Fruit fly (Drosophila melanogaster) whole organism, embryonic: ENCODE measurements around the gene Zw.
A peak's percentile ranks its signal among the peaks of the same experiment; 100 is the strongest.

Source experiments
- Adf1 ChIP-seq: fragments of 200-800 bp; sonication (Bioruptor generic); IDR thresholded peaks from 2 replicates; pipeline ENCODE4 v1.3.6; 2022; ENCODE audit warnings: missing biosample characterization, missing genetic modification characterization
- CG1024 ChIP-seq: fragments of 200-800 bp; sonication (Bioruptor generic); IDR thresholded peaks from 2 replicates; pipeline ENCODE4 v1.3.6; 2022; ENCODE audit warnings: missing biosample characterization, missing genetic modification characterization
- CG12071 ChIP-seq: fragments of 200-800 bp; sonication (Bioruptor generic); optimal IDR thresholded peaks from 3 replicates; lab custom pipeline; 2018; ENCODE audit warnings: missing biosample characterization, mild to moderate bottlenecking, missing genetic modification characterization
- CG14014 ChIP-seq: fragments of 200-800 bp; sonication (Bioruptor generic); IDR thresholded peaks from 2 replicates; pipeline ENCODE4 v1.3.6; 2022; ENCODE audit warnings: missing biosample characterization, missing genetic modification characterization
- CG14965 ChIP-seq: fragments of 200-800 bp; sonication (Bioruptor generic); optimal IDR thresholded peaks from 2 replicates; lab custom pipeline; 2016; ENCODE audit warnings: missing biosample characterization, missing genetic modification characterization, borderline replicate concordance
- CG15479 ChIP-seq: fragments of 200-800 bp; sonication (Bioruptor generic); optimal IDR thresholded peaks from 3 replicates; lab custom pipeline; 2019; ENCODE audit warnings: missing biosample characterization, mild to moderate bottlenecking, missing genetic modification characterization, moderate library complexity
- CG1832 ChIP-seq: fragments of 200-800 bp; sonication (Bioruptor generic); optimal IDR thresholded peaks from 2 replicates; lab custom pipeline; 2017; ENCODE audit warnings: missing biosample characterization, mild to moderate bottlenecking, missing genetic modification characterization, inconsistent platforms
- CG18476 ChIP-seq: fragments of 200-800 bp; sonication (Bioruptor generic); optimal IDR thresholded peaks from 2 replicates; lab custom pipeline; 2016; ENCODE audit warnings: missing biosample characterization, mild to moderate bottlenecking, missing genetic modification characterization
- CG2712 ChIP-seq: fragments of 200-800 bp; optimal IDR thresholded peaks from 3 replicates; lab custom pipeline; 2019; ENCODE audit warnings: missing biosample characterization, mild to moderate bottlenecking, missing genetic modification characterization, moderate library complexity
- CG2889 ChIP-seq: fragments of 200-800 bp; sonication (Bioruptor generic); IDR thresholded peaks from 3 replicates; pipeline ENCODE4 v1.3.6; 2022; ENCODE audit warnings: missing biosample characterization, missing genetic modification characterization
- CG31388 ChIP-seq: fragments of 200-800 bp; sonication (Bioruptor generic); optimal IDR thresholded peaks from 2 replicates; lab custom pipeline; 2016; ENCODE audit warnings: missing biosample characterization, missing genetic modification characterization
- CG31441 ChIP-seq: fragments of 200-800 bp; sonication (Bioruptor generic); IDR thresholded peaks from 2 replicates; pipeline ENCODE4 v1.3.6; 2022; ENCODE audit warnings: missing biosample characterization, missing genetic modification characterization
- CG32767 ChIP-seq: fragments of 200-800 bp; sonication (Bioruptor generic); IDR thresholded peaks from 2 replicates; pipeline ENCODE4 v1.3.6; 2022; ENCODE audit warnings: missing biosample characterization, missing genetic modification characterization
- CG34422 ChIP-seq: fragments of 200-800 bp; sonication (Bioruptor generic); IDR thresholded peaks from 3 replicates; pipeline ENCODE4 v1.3.6; 2022; ENCODE audit warnings: missing biosample characterization, missing genetic modification characterization
- CG43689 ChIP-seq: fragments of 200-800 bp; sonication (Bioruptor generic); IDR thresholded peaks from 2 replicates; pipeline ENCODE4 v1.3.6; 2022; ENCODE audit warnings: missing biosample characterization, missing genetic modification characterization
- CG6272 ChIP-seq: fragments of 200-800 bp; sonication (Bioruptor generic); IDR thresholded peaks from 2 replicates; pipeline ENCODE4 v1.3.6; 2022; ENCODE audit warnings: missing biosample characterization, missing genetic modification characterization
- CG6689 ChIP-seq: fragments of 200-800 bp; sonication (Bioruptor generic); IDR thresholded peaks from 2 replicates; pipeline ENCODE4 v1.3.6; 2022; ENCODE audit warnings: missing biosample characterization, missing genetic modification characterization
- CG6765 ChIP-seq: fragments of 200-800 bp; sonication (Bioruptor generic); optimal IDR thresholded peaks from 3 replicates; lab custom pipeline; 2017; ENCODE audit warnings: missing biosample characterization, mild to moderate bottlenecking, missing genetic modification characterization
- CG8281 ChIP-seq: fragments of 200-800 bp; sonication (Bioruptor generic); optimal IDR thresholded peaks from 2 replicates; lab custom pipeline; 2018; ENCODE audit warnings: missing biosample characterization, mild to moderate bottlenecking, missing genetic modification characterization, moderate library complexity
- CG8290 ChIP-seq, 3 experiments: fragments of 200-800 bp; sonication (Bioruptor generic); optimal IDR thresholded peaks; 2 replicates each; lab custom pipeline; 2016 to 2019; ENCODE audit warnings: missing biosample characterization in 3 of 3, missing genetic modification characterization in 3 of 3, mild to moderate bottlenecking in 2 of 3, moderate library complexity in 1 of 3
- CG8388 ChIP-seq: fragments of 200-800 bp; sonication (Bioruptor generic); optimal IDR thresholded peaks from 2 replicates; lab custom pipeline; 2019; ENCODE audit warnings: missing biosample characterization, mild to moderate bottlenecking, missing genetic modification characterization, moderate library complexity
- CG8924 ChIP-seq: fragments of 200-800 bp; optimal IDR thresholded peaks from 3 replicates; lab custom pipeline; 2019; ENCODE audit warnings: missing biosample characterization, mild to moderate bottlenecking, missing genetic modification characterization, moderate library complexity
- Hr3 ChIP-seq: fragments of 200-800 bp; sonication (Bioruptor generic); optimal IDR thresholded peaks from 3 replicates; lab custom pipeline; 2016; ENCODE audit warnings: missing biosample characterization, missing genetic modification characterization
- NfI ChIP-seq: fragments of 200-800 bp; sonication (Bioruptor generic); optimal IDR thresholded peaks from 3 replicates; lab custom pipeline; 2018; ENCODE audit warnings: missing biosample characterization, mild to moderate bottlenecking, missing genetic modification characterization, moderate library complexity
- Ptx1 ChIP-seq: fragments of 200-800 bp; sonication (Bioruptor generic); IDR thresholded peaks from 2 replicates; pipeline ENCODE4 v1.3.6; 2022; ENCODE audit warnings: missing biosample characterization, missing genetic modification characterization
- Sry-β ChIP-seq: fragments of 200-800 bp; sonication (Bioruptor generic); optimal IDR thresholded peaks from 2 replicates; lab custom pipeline; 2018; ENCODE audit warnings: missing biosample characterization, mild to moderate bottlenecking, missing genetic modification characterization, moderate library complexity
- Xrp1 ChIP-seq: fragments of 200-800 bp; sonication (Bioruptor generic); IDR thresholded peaks from 2 replicates; pipeline ENCODE4 v1.3.6; 2022; ENCODE audit warnings: missing biosample characterization, missing genetic modification characterization
- ac ChIP-seq: fragments of 200-800 bp; sonication (Bioruptor generic); optimal IDR thresholded peaks from 3 replicates; lab custom pipeline; 2017; ENCODE audit warnings: missing biosample characterization, mild to moderate bottlenecking, missing genetic modification characterization
- ara ChIP-seq: fragments of 200-800 bp; sonication (Bioruptor generic); IDR thresholded peaks from 2 replicates; pipeline ENCODE4 v1.3.6; 2022; ENCODE audit warnings: missing biosample characterization, missing genetic modification characterization
- ash1 ChIP-seq: fragments of 200-800 bp; sonication (Bioruptor generic); optimal IDR thresholded peaks from 2 replicates; lab custom pipeline; 2018; ENCODE audit warnings: missing biosample characterization, mild to moderate bottlenecking, missing genetic modification characterization
- az2 ChIP-seq: fragments of 200-800 bp; sonication (Bioruptor generic); optimal IDR thresholded peaks from 3 replicates; lab custom pipeline; 2016; ENCODE audit warnings: missing biosample characterization, missing genetic modification characterization
- bigmax ChIP-seq: fragments of 200-800 bp; sonication (Bioruptor generic); optimal IDR thresholded peaks from 2 replicates; lab custom pipeline; 2018; ENCODE audit warnings: missing biosample characterization, mild to moderate bottlenecking, missing genetic modification characterization
- cad ChIP-seq: fragments of >200 bp; optimal IDR thresholded peaks from 2 replicates; lab custom pipeline; 2017; ENCODE audit warnings: missing biosample characterization, missing genetic modification characterization
- chm ChIP-seq: fragments of 200-800 bp; sonication (Bioruptor generic); IDR thresholded peaks from 2 replicates; pipeline ENCODE4 v1.3.6; 2022; ENCODE audit warnings: missing biosample characterization, missing genetic modification characterization
- da ChIP-seq: fragments of 200-800 bp; sonication (Bioruptor generic); optimal IDR thresholded peaks from 2 replicates; lab custom pipeline; 2016; ENCODE audit warnings: missing biosample characterization, missing genetic modification characterization
- dati ChIP-seq: fragments of 200-800 bp; sonication (Bioruptor generic); IDR thresholded peaks from 2 replicates; pipeline ENCODE4 v1.3.6; 2022; ENCODE audit warnings: missing biosample characterization, missing genetic modification characterization
- emc ChIP-seq: fragments of 200-800 bp; sonication (Bioruptor generic); optimal IDR thresholded peaks from 2 replicates; lab custom pipeline; 2016; ENCODE audit warnings: missing biosample characterization, missing genetic modification characterization
- eve ChIP-seq, 2 experiments: fragments of >200 bp; optimal IDR thresholded peaks; 2 replicates each; lab custom pipeline; 2017; ENCODE audit warnings: missing biosample characterization in 2 of 2, missing genetic modification characterization in 2 of 2
- gsb-n ChIP-seq: fragments of 200-800 bp; sonication (Bioruptor generic); optimal IDR thresholded peaks from 3 replicates; lab custom pipeline; 2018; ENCODE audit warnings: missing biosample characterization, mild to moderate bottlenecking, missing genetic modification characterization
- gt ChIP-seq: fragments of 200-800 bp; sonication (Bioruptor generic); IDR thresholded peaks from 2 replicates; pipeline ENCODE4 v1.3.6; 2022; ENCODE audit warnings: missing biosample characterization, missing genetic modification characterization
- jigr1 ChIP-seq: fragments of 200-800 bp; sonication (Bioruptor generic); IDR thresholded peaks from 3 replicates; pipeline ENCODE4 v1.3.6; 2022; ENCODE audit warnings: missing biosample characterization, missing genetic modification characterization
- lov ChIP-seq, 2 experiments: fragments of 200-800 bp in 1 of 2; fragments of >200 bp in 1 of 2; sonication (Bioruptor generic) in 1 of 2; IDR thresholded peaks in 1 of 2; optimal IDR thresholded peaks in 1 of 2; 2 replicates in 1 of 2; 3 replicates in 1 of 2; pipeline versions ENCODE4 v1.3.6 to Lab custom; 2017 to 2022; ENCODE audit warnings: missing biosample characterization in 1 of 2, missing genetic modification characterization in 1 of 2
- luna ChIP-seq: fragments of 200-800 bp; sonication (Bioruptor generic); optimal IDR thresholded peaks from 2 replicates; lab custom pipeline; 2016; ENCODE audit warnings: missing biosample characterization, missing genetic modification characterization
- odd ChIP-seq: fragments of 200-800 bp; sonication (Bioruptor generic); optimal IDR thresholded peaks from 2 replicates; lab custom pipeline; 2017; ENCODE audit warnings: missing biosample characterization, mild to moderate bottlenecking, missing genetic modification characterization
- pfk ChIP-seq: fragments of 200-800 bp; sonication (Bioruptor generic); optimal IDR thresholded peaks from 2 replicates; lab custom pipeline; 2018; ENCODE audit warnings: missing biosample characterization, mild to moderate bottlenecking, missing genetic modification characterization, moderate library complexity
- pum ChIP-seq: fragments of 200-800 bp; sonication (Bioruptor generic); optimal IDR thresholded peaks from 2 replicates; lab custom pipeline; 2016; ENCODE audit warnings: missing biosample characterization, missing genetic modification characterization
- sens ChIP-seq: fragments of 200-800 bp; sonication (Bioruptor generic); peaks from one replicate; lab custom pipeline; 2016; ENCODE audit warnings: missing biosample characterization, missing genetic modification characterization
- sim ChIP-seq: fragments of 200-800 bp; sonication (Bioruptor generic); IDR thresholded peaks from 2 replicates; pipeline ENCODE4 v1.3.6; 2022; ENCODE audit warnings: missing biosample characterization, missing genetic modification characterization
- stc ChIP-seq: fragments of 200-800 bp; sonication (Bioruptor generic); IDR thresholded peaks from 2 replicates; pipeline ENCODE4 v1.3.6; 2022; ENCODE audit warnings: missing biosample characterization, missing genetic modification characterization
- tup ChIP-seq: fragments of 200-800 bp; sonication (Bioruptor generic); optimal IDR thresholded peaks from 2 replicates; lab custom pipeline; 2016; ENCODE audit warnings: missing biosample characterization, mild to moderate bottlenecking, missing genetic modification characterization, moderate library complexity

Gene Zw

DNA sequence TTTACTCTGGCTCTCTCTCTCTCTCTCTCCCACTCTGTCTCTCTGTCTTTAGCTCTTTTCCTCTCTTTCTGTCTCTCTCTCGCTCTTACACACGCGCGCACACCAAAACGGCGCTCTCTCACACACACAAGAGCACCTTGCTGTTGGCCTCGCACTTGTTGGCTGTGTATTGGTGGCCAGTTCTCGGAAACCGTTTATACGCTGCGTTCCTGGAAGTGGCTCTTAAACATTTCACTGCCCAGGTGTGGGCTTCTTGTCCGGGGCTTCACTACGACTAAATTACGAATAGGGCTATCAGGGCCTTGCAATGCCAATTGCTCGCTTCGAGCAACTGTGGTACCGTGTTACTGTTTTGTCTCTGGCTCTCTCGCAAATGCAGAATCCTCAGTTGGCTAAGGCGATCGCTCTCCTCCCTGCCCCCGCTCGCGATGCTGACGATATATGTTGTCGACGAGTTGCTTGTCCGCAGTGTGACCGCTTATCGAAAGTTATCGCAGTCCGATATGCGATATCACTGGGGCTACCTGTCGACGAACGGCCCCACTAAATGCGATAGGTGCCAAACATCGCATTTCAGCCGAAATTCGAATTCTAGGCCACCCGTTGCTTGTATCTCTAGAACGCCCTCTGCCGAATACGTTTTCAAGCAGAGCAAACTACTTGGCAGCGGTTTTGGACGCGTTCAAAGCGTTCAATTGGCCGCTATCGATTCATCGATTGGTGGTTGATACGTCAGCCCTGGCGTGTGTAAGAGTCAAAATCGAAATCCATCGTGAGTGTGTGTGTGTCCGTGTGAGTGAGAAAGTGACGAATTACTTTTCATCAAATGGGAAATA lies 16.2 kb downstream of the Zw start, which contains the start of the genes dome and Ubqn (continued):
- TF ChIP-seq CG2889 (GFP tag; lab: Robert Waterston, UW) = no peak
- no peak for TF ChIP-seq da (GFP tag; lab: Kevin White, UChicago)
- TF ChIP-seq dati (GFP tag; lab: Robert Waterston, UW) = no peak
- no peak for TF ChIP-seq ara (GFP tag; lab: Robert Waterston, UW)
- no peak for TF ChIP-seq CG6689 (GFP tag; lab: Robert Waterston, UW)
- peak; percentile 36 for TF ChIP-seq CG8924
- peak; percentile 58 for TF ChIP-seq Sry-β
- no peak for TF ChIP-seq CG18476 (GFP tag; lab: Kevin White, UChicago)
- TF ChIP-seq odd (GFP tag; lab: Kevin White, UChicago) = peak; percentile 11
- peak; percentile 28; the same call in 1 of the 2 replicates for TF ChIP-seq Adf1 (GFP tag; lab: Robert Waterston, UW)
- no peak for TF ChIP-seq CG31388 (GFP tag; lab: Kevin White, UChicago)
- peak; percentile 92 for TF ChIP-seq CG1832 (GFP tag; lab: Kevin White, UChicago)
- no peak for TF ChIP-seq pfk
- TF ChIP-seq CG1024 (GFP tag; lab: Robert Waterston, UW) = no peak
- TF ChIP-seq CG14014 (GFP tag; lab: Robert Waterston, UW) = peak; percentile 13; the same call in 1 of the 2 replicates
- no peak for TF ChIP-seq CG6765 (GFP tag; lab: Kevin White, UChicago)
- TF ChIP-seq sens = peak; percentile 72
- TF ChIP-seq az2 (GFP tag; lab: Kevin White, UChicago) = no peak
- no peak for TF ChIP-seq jigr1 (GFP tag; lab: Robert Waterston, UW)
- no peak for TF ChIP-seq emc (GFP tag; lab: Kevin White, UChicago)
- TF ChIP-seq ac (GFP tag; lab: Kevin White, UChicago) = no peak
- TF ChIP-seq sim (GFP tag; lab: Robert Waterston, UW) = no peak
- TF ChIP-seq CG15479 = no peak
- no peak for TF ChIP-seq luna (GFP tag; lab: Kevin White, UChicago)
- TF ChIP-seq CG8281 (tag; lab: Kevin White, UChicago) = no peak
- TF ChIP-seq Ptx1 (GFP tag; lab: Robert Waterston, UW) = no peak
- TF ChIP-seq Hr3 (GFP tag; lab: Kevin White, UChicago) = no peak
- TF ChIP-seq bigmax = no peak
- TF ChIP-seq CG14965 (GFP tag; lab: Kevin White, UChicago) = no peak
- no peak for TF ChIP-seq lov (optimal IDR thresholded peaks at IDR 0.05; lab: Kevin White, UChicago)
- no peak for TF ChIP-seq lov (GFP tag; IDR thresholded peaks at IDR 0.05; lab: Robert Waterston, UW)
- no peak for TF ChIP-seq ash1 (GFP tag; lab: Kevin White, UChicago)
- no peak for TF ChIP-seq CG43689 (GFP tag; lab: Robert Waterston, UW)
- TF ChIP-seq cad = no peak
- peak; percentile 37 for TF ChIP-seq CG2712 (tag; lab: Kevin White, UChicago)
- TF ChIP-seq Xrp1 (GFP tag; lab: Robert Waterston, UW) = no peak
- peak; percentile 49 for TF ChIP-seq CG12071 (GFP tag; lab: Kevin White, UChicago)
- no peak for TF ChIP-seq CG34422 (GFP tag; lab: Robert Waterston, UW)
- TF ChIP-seq stc = no peak
- TF ChIP-seq CG8290 (GFP tag; optimal IDR thresholded peaks at IDR 0.05; lab: Kevin White, UChicago) = peak; percentile 53
- TF ChIP-seq CG8290 (tag; optimal IDR thresholded peaks at IDR 0.05; lab: Kevin White, UChicago) = peak in 1 of 2 experiments; percentile 64
- no peak for TF ChIP-seq gsb-n (tag; lab: Kevin White, UChicago)
- TF ChIP-seq tup = no peak
- no peak for TF ChIP-seq CG32767
- TF ChIP-seq chm (GFP tag; lab: Robert Waterston, UW) = peak; percentile 24; the same call in 1 of the 2 replicates
- TF ChIP-seq CG8388 (GFP tag; lab: Kevin White, UChicago) = no peak
- TF ChIP-seq CG31441 (GFP tag; lab: Robert Waterston, UW) = no peak
- 0 out of 2 replicates have a peak, but pooled peaks have one; percentile 14 for TF ChIP-seq CG6272 (GFP tag; lab: Robert Waterston, UW)
- no peak for TF ChIP-seq gt
- TF ChIP-seq eve (GFP tag; optimal IDR thresholded peaks at IDR 0.05; lab: Kevin White, UChicago) = no peak
- TF ChIP-seq pum (GFP tag; lab: Kevin White, UChicago) = no peak
- no peak for TF ChIP-seq NfI (GFP tag; lab: Kevin White, UChicago)
